Fruit fly (Drosophila melanogaster): ENCODE data around the gene Sem1.

- TF ChIP-seq Clk (GFP tag; optimal IDR thresholded peaks at IDR 0.05) (no peak), cic (GFP tag; optimal IDR thresholded peaks at IDR 0.05) (no peak), toe (GFP tag; optimal IDR thresholded peaks at IDR 0.05) (no peak), CG14711 (tag; optimal IDR thresholded peaks at IDR 0.05) (no peak), CG7101 (tag; optimal IDR thresholded peaks at IDR 0.05) (no peak), Mnt (GFP tag; optimal IDR thresholded peaks at IDR 0.05) (no peak), CG5204 (GFP tag; optimal IDR thresholded peaks at IDR 0.05) (no peak), Crg-1 (GFP tag; optimal IDR thresholded peaks at IDR 0.05) (no peak), bab1 (GFP tag; optimal IDR thresholded peaks at IDR 0.05) (no peak), cnc (optimal IDR thresholded peaks at IDR 0.05) (no peak), kay (GFP tag; ENCODE audit: borderline replicate concordance) (no peak), pad (GFP tag; optimal IDR thresholded peaks at IDR 0.05) (no peak), CG33017 (tag; optimal IDR thresholded peaks at IDR 0.05) (no peak), Hr96 (GFP tag; optimal IDR thresholded peaks at IDR 0.05) (no peak)
These were observed 38.5 kb upstream of the Sem1 start for dm6 chr2L:7025247-7025646.

Data from whole organism, adult.